Worm (Caenorhabditis elegans) whole organism, L4 larva: ENCODE results near the gene C53A3.4.

Experiments
- T20F7.1 ChIP-seq: fragments of 200-800 bp; sonication (Bioruptor generic); optimal IDR thresholded peaks from 2 replicates; lab custom pipeline; 2018; ENCODE audit warnings: mild to moderate bottlenecking, missing genetic modification characterization, missing compliant biosample characterization
- ZK546.5 ChIP-seq, 2 experiments: sonication (generic microtip); optimal IDR thresholded peaks; 2 replicates each; lab custom pipeline; 2017; ENCODE audit warnings: missing biosample characterization in 2 of 2, missing genetic modification characterization in 2 of 2
- ceh-32 ChIP-seq: sonication (generic microtip); optimal IDR thresholded peaks from 2 replicates; lab custom pipeline; 2016; ENCODE audit warnings: mild to moderate bottlenecking, missing genetic modification characterization, missing compliant biosample characterization; ENCODE audit not compliant: poor library complexity
- ces-1 ChIP-seq: fragments of 150-350 bp; sonication (generic microtip); optimal IDR thresholded peaks from 4 replicates; lab custom pipeline; 2014; ENCODE audit warnings: missing biosample characterization, missing genetic modification reagents, missing genetic modification characterization
- egl-27 ChIP-seq: sonication (generic microtip); optimal IDR thresholded peaks from 3 replicates; lab custom pipeline; 2017; ENCODE audit warnings: missing biosample characterization, missing genetic modification reagents, missing genetic modification characterization
- hif-1 ChIP-seq, 2 experiments: sonication (generic microtip); optimal IDR thresholded peaks; 2 replicates each; lab custom pipeline; 2016 to 2017; ENCODE audit warnings: missing compliant biosample characterization in 2 of 2, missing genetic modification characterization in 2 of 2, missing genetic modification reagents in 2 of 2, missing genotype in 2 of 2, mild to moderate bottlenecking in 1 of 2
- jun-1 ChIP-seq: fragments of 150-350 bp; optimal IDR thresholded peaks from 2 replicates; lab custom pipeline; 2014; ENCODE audit warnings: missing biosample characterization, missing genetic modification reagents, missing genetic modification characterization
- nhr-76 ChIP-seq: fragments of 150-350 bp; optimal IDR thresholded peaks from 2 replicates; lab custom pipeline; 2014; ENCODE audit warnings: missing biosample characterization, missing genetic modification characterization
- snpc-4 ChIP-seq: fragments of 150-350 bp; optimal IDR thresholded peaks from 2 replicates; lab custom pipeline; 2014; ENCODE audit warnings: missing biosample characterization, missing genetic modification characterization
- unc-62 ChIP-seq, 3 experiments: fragments of 150-350 bp in 1 of 3; sonication (generic microtip); optimal IDR thresholded peaks in 2 of 3; peaks in 1 of 3; 1 replicate in 1 of 3; 2 replicates in 2 of 3; lab custom pipeline; 2014 to 2017; ENCODE audit warnings: missing biosample characterization in 3 of 3, missing genetic modification characterization in 3 of 3, missing genetic modification reagents in 3 of 3, missing genotype in 1 of 3
- ztf-11 ChIP-seq: fragments of 150-350 bp; optimal IDR thresholded peaks from 2 replicates; lab custom pipeline; 2014; ENCODE audit warnings: missing biosample characterization, missing genetic modification characterization
- ztf-7 ChIP-seq: fragments of 150-350 bp; optimal IDR thresholded peaks from 2 replicates; lab custom pipeline; 2014; ENCODE audit warnings: missing biosample characterization, missing genetic modification characterization

ce11 chrV:5758780-5759179 lies at the start of gene C53A3.4:
- TF ChIP-seq ces-1 (GFP tag; lab: Kevin White, UChicago) (no peak), ZK546.5 (tag; optimal IDR thresholded peaks at IDR 0.05; lab: Kevin White, UChicago) (no peak), T20F7.1 (GFP tag; lab: Kevin White, UChicago) (no peak), jun-1 (tag; lab: Kevin White, UChicago) (no peak), ceh-32 (tag; lab: Kevin White, UChicago) (no peak), ztf-7 (tag; lab: Kevin White, UChicago) (no peak), unc-62 (GFP tag; optimal IDR thresholded peaks at IDR 0.05 in 1 of 2; lab: Kevin White, UChicago) (no peak), unc-62 (tag; optimal IDR thresholded peaks at IDR 0.05; lab: Kevin White, UChicago) (no peak), egl-27 (no peak), snpc-4 (tag; lab: Kevin White, UChicago) (no peak), ztf-11 (tag; lab: Kevin White, UChicago) (no peak), hif-1 (tag; optimal IDR thresholded peaks at IDR 0.05; lab: Kevin White, UChicago) (no peak), nhr-76 (tag; lab: Kevin White, UChicago) (no peak)
